Fruit fly (Drosophila melanogaster): ENCODE data around the gene Sgt1.

- TF ChIP-seq CG5204 (GFP tag; optimal IDR thresholded peaks at IDR 0.05) (no peak), pad (GFP tag; optimal IDR thresholded peaks at IDR 0.05) (no peak)
These were observed 48.1 kb upstream of the Sgt1 start for dm6 chr3R:8352961-8353728.

Measured in whole organism, adult.